Worm (Caenorhabditis elegans): Measurements from ENCODE around the gene F40C5.1.

DNA sequence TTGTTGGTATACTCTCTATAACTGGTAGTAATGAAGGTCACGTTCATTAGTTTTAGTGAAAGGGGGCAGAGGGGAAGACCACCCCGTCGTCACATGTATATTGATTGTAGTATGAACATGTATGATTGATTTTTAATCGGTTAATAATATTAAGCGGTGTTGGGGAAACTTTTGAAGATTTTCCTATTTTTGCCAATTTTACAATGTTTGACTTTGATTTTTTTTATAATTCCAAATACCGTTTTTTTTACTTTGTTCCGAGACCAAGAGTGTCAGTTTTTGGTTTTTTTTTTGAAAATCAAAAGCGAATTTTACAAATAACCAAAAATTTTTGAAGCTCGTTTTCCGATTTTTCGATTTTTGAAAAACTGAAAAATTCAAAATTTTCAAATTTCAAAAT lies 37.2 kb upstream of the F40C5.1 start, which contains the start of gene nhr-221:
- TF ChIP-seq W03F9.2 (tag; optimal IDR thresholded peaks at IDR 0.05) (no peak), him-1 (tag; optimal IDR thresholded peaks at IDR 0.05) (no peak), dao-5 (tag; optimal IDR thresholded peaks at IDR 0.05) (no peak)
